Worm (Caenorhabditis elegans) whole organism, late embryonic: ENCODE measurements around the gene F11A10.6.

Source experiments
- C38D4.7 ChIP-seq: fragments of 200-800 bp; sonication (Bioruptor generic); optimal IDR thresholded peaks from 2 replicates; lab custom pipeline; 2018; ENCODE audit warnings: mild to moderate bottlenecking, missing genetic modification characterization, moderate library complexity, missing compliant biosample characterization
- ama-1 ChIP-seq: fragments of 150-350 bp; optimal IDR thresholded peaks from 2 replicates; lab custom pipeline; 2014
- ceh-24 ChIP-seq: sonication (generic microtip); optimal IDR thresholded peaks from 2 replicates; lab custom pipeline; 2016; ENCODE audit warnings: mild to moderate bottlenecking, missing genetic modification characterization, missing compliant biosample characterization
- dve-1 ChIP-seq: sonication (generic microtip); optimal IDR thresholded peaks from 2 replicates; lab custom pipeline; 2017; ENCODE audit warnings: antibody characterized with exemption, mild to moderate bottlenecking, missing genetic modification characterization, missing compliant biosample characterization
- hlh-30 ChIP-seq: sonication (generic microtip); optimal IDR thresholded peaks from 2 replicates; lab custom pipeline; 2017; ENCODE audit warnings: antibody characterized with exemption, missing genetic modification characterization, missing compliant biosample characterization; ENCODE audit not compliant: insufficient read depth
- hlh-6 ChIP-seq: sonication (generic microtip); optimal IDR thresholded peaks from 2 replicates; lab custom pipeline; 2016; ENCODE audit warnings: missing genotype, missing genetic modification characterization, missing compliant biosample characterization
- mec-3 ChIP-seq: sonication (generic microtip); optimal IDR thresholded peaks from 2 replicates; lab custom pipeline; 2016; ENCODE audit warnings: borderline replicate concordance, missing genetic modification characterization, missing compliant biosample characterization
- nhr-11 ChIP-seq: fragments of 150-350 bp; optimal IDR thresholded peaks from 2 replicates; lab custom pipeline; 2014; ENCODE audit warnings: missing biosample characterization, missing genetic modification characterization
- pag-3 ChIP-seq: sonication (generic microtip); optimal IDR thresholded peaks from 2 replicates; lab custom pipeline; 2016; ENCODE audit warnings: missing compliant biosample characterization, missing genetic modification characterization, borderline replicate concordance
- pha-4 ChIP-seq: fragments of 150-350 bp; optimal IDR thresholded peaks from 2 replicates; lab custom pipeline; 2018; ENCODE audit warnings: missing biosample characterization, missing genetic modification reagents, missing genetic modification characterization
- pqm-1 ChIP-seq: sonication (generic microtip); optimal IDR thresholded peaks from 2 replicates; lab custom pipeline; 2016; ENCODE audit warnings: missing genetic modification characterization, missing compliant biosample characterization
- sdc-2 ChIP-seq: sonication (generic microtip); optimal IDR thresholded peaks from 2 replicates; lab custom pipeline; 2016; ENCODE audit warnings: missing genotype, missing genetic modification characterization, missing compliant biosample characterization

ce11 chrIV:12122874-12123664, 33.6 kb upstream of the F11A10.6 start, which contains the start of gene aly-3:
- no peak for TF ChIP-seq ama-1
- TF ChIP-seq pha-4 = no peak
- TF ChIP-seq dve-1 = no peak
- no peak for TF ChIP-seq mec-3 (tag; lab: Kevin White, UChicago)
- no peak for TF ChIP-seq nhr-11 (tag; lab: Kevin White, UChicago)
- TF ChIP-seq pag-3 (tag; lab: Kevin White, UChicago) = no peak
- no peak for TF ChIP-seq C38D4.7
- no peak for TF ChIP-seq hlh-30 (tag; lab: Kevin White, UChicago)
- TF ChIP-seq hlh-6 = no peak
- TF ChIP-seq pqm-1 (tag; lab: Kevin White, UChicago) = no peak
- no peak for TF ChIP-seq sdc-2 (tag; lab: Kevin White, UChicago)
- no peak for TF ChIP-seq ceh-24 (tag; lab: Kevin White, UChicago)
